Worm (Caenorhabditis elegans) whole organism, young adult: ENCODE measurements around the gene F59E12.9.

ENCODE experiments used
- C17E4.6 ChIP-seq: fragments of 200-800 bp; sonication (Bioruptor generic); IDR thresholded peaks from 2 replicates; pipeline ENCODE4 v1.3.6; 2022; ENCODE audit warnings: missing genetic modification reagents, missing genetic modification characterization, missing compliant biosample characterization
- D2030.7 ChIP-seq: fragments of 200-800 bp; sonication (Bioruptor generic); IDR thresholded peaks from 2 replicates; pipeline ENCODE4 v1.3.6; 2022; ENCODE audit warnings: missing genetic modification reagents, missing genetic modification characterization, missing compliant biosample characterization
- F22D6.2 ChIP-seq: sonication (generic microtip); optimal IDR thresholded peaks from 2 replicates; lab custom pipeline; 2016; ENCODE audit warnings: mild to moderate bottlenecking, missing genetic modification characterization, missing compliant biosample characterization
- F33H1.4 ChIP-seq: fragments of 200-800 bp; sonication (Bioruptor generic); IDR thresholded peaks from 2 replicates; pipeline ENCODE4 v1.3.6; 2022; ENCODE audit warnings: missing genetic modification reagents, missing genetic modification characterization, missing compliant biosample characterization
- F49E8.2 ChIP-seq: sonication (generic microtip); optimal IDR thresholded peaks from 3 replicates; lab custom pipeline; 2017; ENCODE audit warnings: missing genetic modification characterization, mild to moderate bottlenecking, missing compliant biosample characterization, antibody characterized with exemption, moderate library complexity; ENCODE audit not compliant: insufficient read depth
- F55B11.4 ChIP-seq: sonication (generic microtip); optimal IDR thresholded peaks from 2 replicates; lab custom pipeline; 2016; ENCODE audit warnings: missing compliant biosample characterization, missing genetic modification characterization, borderline replicate concordance; ENCODE audit not compliant: insufficient read depth
- F57C9.4 ChIP-seq: sonication (generic microtip); optimal IDR thresholded peaks from 2 replicates; lab custom pipeline; 2017; ENCODE audit warnings: mild to moderate bottlenecking, missing genetic modification characterization, missing compliant biosample characterization
- K11D2.4 ChIP-seq: fragments of 200-800 bp; sonication (Bioruptor generic); IDR thresholded peaks from 2 replicates; pipeline ENCODE4 v1.3.6; 2022; ENCODE audit warnings: missing genetic modification reagents, missing genetic modification characterization, missing compliant biosample characterization
- T07F8.4 ChIP-seq: sonication (generic microtip); optimal IDR thresholded peaks from 2 replicates; lab custom pipeline; 2016; ENCODE audit warnings: mild to moderate bottlenecking, missing genetic modification characterization, moderate library complexity, missing compliant biosample characterization
- Y53G8AR.9 ChIP-seq: fragments of 200-800 bp; sonication (Bioruptor generic); conservative IDR thresholded peaks from 2 replicates; pipeline ENCODE4 v1.3.6; 2022; ENCODE audit warnings: missing genetic modification reagents, missing genetic modification characterization, missing compliant biosample characterization
- Y56A3A.18 ChIP-seq: fragments of 200-800 bp; sonication (Bioruptor generic); IDR thresholded peaks from 2 replicates; pipeline ENCODE4 v1.3.6; 2022; ENCODE audit warnings: missing genetic modification reagents, missing genetic modification characterization, missing compliant biosample characterization
- Y79H2A.3 ChIP-seq: fragments of 200-800 bp; sonication (Bioruptor generic); conservative IDR thresholded peaks from 2 replicates; pipeline ENCODE4 v1.3.6; 2022; ENCODE audit warnings: missing genetic modification reagents, missing genetic modification characterization, missing compliant biosample characterization
- Y95B8A.8 ChIP-seq: fragments of 200-800 bp; sonication (Bioruptor generic); IDR thresholded peaks from 2 replicates; pipeline ENCODE4 v1.3.6; 2022; ENCODE audit warnings: missing genetic modification reagents, missing genetic modification characterization, missing compliant biosample characterization
- aptf-2 ChIP-seq: fragments of 200-800 bp; sonication (Bioruptor generic); conservative IDR thresholded peaks from 2 replicates; pipeline ENCODE4 v1.3.6; 2022; ENCODE audit warnings: missing genetic modification reagents, missing genetic modification characterization, missing compliant biosample characterization
- athp-1 ChIP-seq: sonication (generic microtip); optimal IDR thresholded peaks from 2 replicates; lab custom pipeline; 2017; ENCODE audit warnings: mild to moderate bottlenecking, missing genetic modification characterization, missing compliant biosample characterization
- cebp-2 ChIP-seq: fragments of 200-800 bp; sonication (Bioruptor generic); IDR thresholded peaks from 2 replicates; pipeline ENCODE4 v1.3.6; 2022; ENCODE audit warnings: missing genetic modification characterization, missing compliant biosample characterization
- ceh-40 ChIP-seq: fragments of 200-800 bp; sonication (Bioruptor generic); IDR thresholded peaks from 2 replicates; pipeline ENCODE4 v1.3.6; 2022; ENCODE audit warnings: missing genetic modification characterization, missing compliant biosample characterization
- ceh-79 ChIP-seq: sonication (generic microtip); optimal IDR thresholded peaks from 2 replicates; lab custom pipeline; 2017; ENCODE audit warnings: mild to moderate bottlenecking, missing genetic modification characterization, missing compliant biosample characterization
- ceh-91 ChIP-seq: fragments of 200-800 bp; sonication (Bioruptor generic); IDR thresholded peaks from 2 replicates; pipeline ENCODE4 v1.3.6; 2022; ENCODE audit warnings: missing genetic modification reagents, missing genetic modification characterization, missing compliant biosample characterization
- ets-4 ChIP-seq: fragments of 200-800 bp; sonication (Bioruptor generic); optimal IDR thresholded peaks from 2 replicates; lab custom pipeline; 2018; ENCODE audit warnings: mild to moderate bottlenecking, missing genetic modification characterization, missing compliant biosample characterization
- fkh-3 ChIP-seq: sonication (generic microtip); optimal IDR thresholded peaks from 2 replicates; lab custom pipeline; 2016; ENCODE audit warnings: mild to moderate bottlenecking, missing genetic modification characterization, missing compliant biosample characterization
- gei-17 ChIP-seq: fragments of 200-800 bp; sonication (Bioruptor generic); optimal IDR thresholded peaks from 2 replicates; lab custom pipeline; 2018; ENCODE audit warnings: mild to moderate bottlenecking, missing genetic modification characterization, missing compliant biosample characterization
- hlh-12 ChIP-seq: sonication (generic microtip); optimal IDR thresholded peaks from 2 replicates; lab custom pipeline; 2016; ENCODE audit warnings: missing genetic modification characterization, missing compliant biosample characterization
- hlh-26 ChIP-seq: fragments of 200-800 bp; sonication (Bioruptor generic); conservative IDR thresholded peaks from 2 replicates; pipeline ENCODE4 v1.3.6; 2022; ENCODE audit warnings: missing genetic modification reagents, missing genetic modification characterization, missing compliant biosample characterization
- hmg-20 ChIP-seq: fragments of 200-800 bp; sonication (Bioruptor generic); IDR thresholded peaks from 2 replicates; pipeline ENCODE4 v1.3.6; 2022; ENCODE audit warnings: missing genetic modification reagents, missing genetic modification characterization, missing compliant biosample characterization
- hrde-1 ChIP-seq: sonication (generic microtip); optimal IDR thresholded peaks from 2 replicates; lab custom pipeline; 2016; ENCODE audit warnings: missing genetic modification characterization, mild to moderate bottlenecking, missing compliant biosample characterization, moderate library complexity, missing genotype, missing genetic modification reagents, borderline replicate concordance
- let-607 ChIP-seq, 2 experiments: fragments of 200-800 bp in 1 of 2; sonication (Bioruptor generic) in 1 of 2; sonication (generic microtip) in 1 of 2; optimal IDR thresholded peaks; 2 replicates each; lab custom pipeline; 2016 to 2018; ENCODE audit warnings: mild to moderate bottlenecking in 2 of 2, missing compliant biosample characterization in 2 of 2, missing genetic modification characterization in 2 of 2, moderate library complexity in 2 of 2, missing genotype in 1 of 2
- lin-26 ChIP-seq: fragments of 200-800 bp; sonication (Bioruptor generic); IDR thresholded peaks from 2 replicates; pipeline ENCODE4 v1.3.6; 2022; ENCODE audit warnings: missing genetic modification reagents, missing genetic modification characterization, missing compliant biosample characterization
- nfya-1 ChIP-seq: sonication (generic microtip); optimal IDR thresholded peaks from 2 replicates; lab custom pipeline; 2017; ENCODE audit warnings: antibody characterized with exemption, missing compliant biosample characterization, missing genetic modification characterization, borderline replicate concordance; ENCODE audit not compliant: insufficient read depth
- nfyb-1 ChIP-seq: fragments of 200-800 bp; sonication (Bioruptor generic); IDR thresholded peaks from 2 replicates; pipeline ENCODE4 v1.3.6; 2022; ENCODE audit warnings: missing genetic modification reagents, missing genetic modification characterization, missing compliant biosample characterization
- nhr-179 ChIP-seq: sonication (generic microtip); optimal IDR thresholded peaks from 2 replicates; lab custom pipeline; 2016; ENCODE audit warnings: mild to moderate bottlenecking, missing genetic modification characterization, missing compliant biosample characterization
- nhr-27 ChIP-seq: fragments of 200-800 bp; sonication (Bioruptor generic); optimal IDR thresholded peaks from 2 replicates; lab custom pipeline; 2018; ENCODE audit warnings: mild to moderate bottlenecking, missing genetic modification characterization, moderate library complexity, missing compliant biosample characterization
- nhr-80 ChIP-seq: sonication (generic microtip); optimal IDR thresholded peaks from 2 replicates; lab custom pipeline; 2016; ENCODE audit warnings: missing genetic modification characterization, missing compliant biosample characterization
- nhr-90 ChIP-seq: sonication (generic microtip); optimal IDR thresholded peaks from 2 replicates; lab custom pipeline; 2016; ENCODE audit warnings: missing genotype, mild to moderate bottlenecking, missing genetic modification characterization, missing compliant biosample characterization
- pha-4 ChIP-seq: fragments of 150-350 bp; sonication (generic microtip); optimal IDR thresholded peaks from 2 replicates; lab custom pipeline; 2014; ENCODE audit warnings: missing biosample characterization, missing genetic modification reagents, missing genetic modification characterization
- rec-8 ChIP-seq, 2 experiments: sonication (generic microtip); optimal IDR thresholded peaks; 2 replicates each; lab custom pipeline; 2016; ENCODE audit warnings: mild to moderate bottlenecking in 2 of 2, missing genetic modification characterization in 2 of 2, missing genetic modification reagents in 2 of 2, missing genotype in 2 of 2, missing biosample characterization in 1 of 2, missing compliant biosample characterization in 1 of 2, moderate library complexity in 1 of 2
- sea-2 ChIP-seq: fragments of 200-800 bp; sonication (Bioruptor generic); IDR thresholded peaks from 2 replicates; pipeline ENCODE4 v1.3.6; 2022; ENCODE audit warnings: missing genetic modification characterization, missing compliant biosample characterization
- snpc-4 ChIP-seq, 5 experiments: fragments of 150-350 bp in 1 of 5; sonication (generic microtip) in 4 of 5; optimal IDR thresholded peaks; 2 replicates each; lab custom pipeline; 2014 to 2018; ENCODE audit warnings: missing genetic modification characterization in 5 of 5, missing biosample characterization in 3 of 5, antibody characterized with exemption in 2 of 5, mild to moderate bottlenecking in 2 of 5, missing compliant biosample characterization in 2 of 5, missing genotype in 2 of 5, moderate library complexity in 2 of 5, missing genetic modification reagents in 1 of 5
- tbp1 ChIP-seq: fragments of 200-800 bp; sonication (Bioruptor generic); optimal IDR thresholded peaks from 2 replicates; lab custom pipeline; 2018; ENCODE audit warnings: mild to moderate bottlenecking, missing genetic modification characterization, missing compliant biosample characterization
- tlf-1 ChIP-seq: fragments of 200-800 bp; sonication (Bioruptor generic); optimal IDR thresholded peaks from 2 replicates; lab custom pipeline; 2018; ENCODE audit warnings: mild to moderate bottlenecking, missing genetic modification characterization, missing compliant biosample characterization
- xnd-1 ChIP-seq: sonication (generic microtip); optimal IDR thresholded peaks from 2 replicates; lab custom pipeline; 2016; ENCODE audit warnings: missing genotype, missing genetic modification reagents, missing genetic modification characterization, missing compliant biosample characterization
- zim-3 ChIP-seq: sonication (generic microtip); optimal IDR thresholded peaks from 2 replicates; lab custom pipeline; 2017; ENCODE audit warnings: mild to moderate bottlenecking, missing genetic modification characterization, moderate library complexity, missing compliant biosample characterization
- ztf-22 ChIP-seq: fragments of 200-800 bp; sonication (Bioruptor generic); optimal IDR thresholded peaks from 2 replicates; lab custom pipeline; 2018; ENCODE audit warnings: mild to moderate bottlenecking, missing genetic modification characterization, moderate library complexity, missing compliant biosample characterization
- ztf-25 ChIP-seq: fragments of 200-800 bp; sonication (Bioruptor generic); IDR thresholded peaks from 2 replicates; pipeline ENCODE4 v1.3.6; 2022; ENCODE audit warnings: missing genetic modification reagents, missing genetic modification characterization, missing compliant biosample characterization
- ztf-26 ChIP-seq: sonication (generic microtip); optimal IDR thresholded peaks from 2 replicates; lab custom pipeline; 2017; ENCODE audit warnings: missing genetic modification characterization, missing compliant biosample characterization
- ztf-28 ChIP-seq: fragments of 200-800 bp; sonication (Bioruptor generic); IDR thresholded peaks from 2 replicates; pipeline ENCODE4 v1.3.6; 2022; ENCODE audit warnings: missing genetic modification reagents, missing genetic modification characterization, missing compliant biosample characterization

Gene F59E12.9

ce11 chrII:5649236-5650004, 2.6 kb upstream of the F59E12.9 start, which contains the start of the genes sam-4, F59E12.17 and zyg-1 (continued):
- TF ChIP-seq hmg-20 (GFP tag; lab: Robert Waterston, UW): no peak
- TF ChIP-seq tlf-1: no peak
- peak; percentile 58; the same call in 1 of the 2 replicates for TF ChIP-seq ceh-91 (GFP tag; lab: Robert Waterston, UW)
- TF ChIP-seq ztf-26 (tag; lab: Kevin White, UChicago): no peak
- no peak for TF ChIP-seq ceh-40 (GFP tag; lab: Robert Waterston, UW)
- TF ChIP-seq hrde-1 (tag; lab: Kevin White, UChicago): no peak
- no peak for TF ChIP-seq Y56A3A.18 (GFP tag; lab: Robert Waterston, UW)
- TF ChIP-seq T07F8.4 (tag; lab: Kevin White, UChicago): no peak
- TF ChIP-seq xnd-1 (tag; lab: Kevin White, UChicago): peak; percentile 1
- peak; percentile 57 for TF ChIP-seq F33H1.4 (GFP tag; lab: Robert Waterston, UW)
- no peak for TF ChIP-seq fkh-3 (tag; lab: Kevin White, UChicago)
- TF ChIP-seq C17E4.6: no peak
- no peak for TF ChIP-seq Y79H2A.3
- no peak for TF ChIP-seq hlh-12 (tag; lab: Kevin White, UChicago)
- TF ChIP-seq athp-1: peak; percentile 7
- TF ChIP-seq nhr-90 (tag; lab: Kevin White, UChicago): no peak
- TF ChIP-seq gei-17: no peak
- no peak for TF ChIP-seq snpc-4 (GFP tag; optimal IDR thresholded peaks at IDR 0.05; lab: Kevin White, UChicago)
- TF ChIP-seq snpc-4 (tag; optimal IDR thresholded peaks at IDR 0.05; lab: Kevin White, UChicago): peak; percentile 13 to 46 (median 32)
- TF ChIP-seq nfyb-1 (GFP tag; lab: Robert Waterston, UW): peak; percentile 38; the same call in 1 of the 2 replicates
- TF ChIP-seq rec-8 (tag; optimal IDR thresholded peaks at IDR 0.05; lab: Kevin White, UChicago): no peak
- TF ChIP-seq D2030.7: peak; percentile 82
- TF ChIP-seq nfya-1 (tag; lab: Kevin White, UChicago): no peak
- TF ChIP-seq sea-2 (GFP tag; lab: Robert Waterston, UW): no peak
- TF ChIP-seq aptf-2: peak; percentile 52; the same call in 1 of the 2 replicates
- TF ChIP-seq F22D6.2 (tag; lab: Kevin White, UChicago): no peak
- TF ChIP-seq nhr-80 (tag; lab: Kevin White, UChicago): peak; percentile 4
- TF ChIP-seq F49E8.2 (tag; lab: Kevin White, UChicago): peak; percentile 80
- no peak for TF ChIP-seq F55B11.4 (tag; lab: Kevin White, UChicago)
- TF ChIP-seq let-607 (tag; optimal IDR thresholded peaks at IDR 0.05; lab: Kevin White, UChicago): no peak
- TF ChIP-seq nhr-179 (tag; lab: Kevin White, UChicago): no peak
- TF ChIP-seq hlh-26 (GFP tag; lab: Robert Waterston, UW): no peak
- TF ChIP-seq Y95B8A.8: 0 out of 2 replicates have a peak, but pooled peaks have one; percentile 42
- no peak for TF ChIP-seq lin-26 (GFP tag; lab: Robert Waterston, UW)
- no peak for TF ChIP-seq pha-4 (tag; lab: Kevin White, UChicago)
- TF ChIP-seq Y53G8AR.9: no peak
- no peak for TF ChIP-seq cebp-2 (GFP tag; lab: Robert Waterston, UW)
- TF ChIP-seq F57C9.4: no peak
- 0 out of 2 replicates have a peak, but pooled peaks have one; percentile 60 for TF ChIP-seq ztf-25 (GFP tag; lab: Robert Waterston, UW)
- TF ChIP-seq zim-3: no peak
- TF ChIP-seq nhr-27 (tag; lab: Kevin White, UChicago): no peak
- peak; percentile 48 for TF ChIP-seq tbp1
- no peak for TF ChIP-seq ceh-79 (tag; lab: Kevin White, UChicago)
- no peak for TF ChIP-seq K11D2.4 (GFP tag; lab: Robert Waterston, UW)
- no peak for TF ChIP-seq ztf-22
- no peak for TF ChIP-seq ets-4 (GFP tag; lab: Kevin White, UChicago)
- TF ChIP-seq ztf-28 (GFP tag; lab: Robert Waterston, UW): peak; percentile 80; the same call in 1 of the 2 replicates
